Worm (Caenorhabditis elegans) whole organism, L4 larva: ENCODE results near the gene Y7A5A.20.
A peak's percentile ranks its signal among the peaks of the same experiment; 100 is the strongest.

Experiments
- F10B5.3 ChIP-seq: sonication (generic microtip); optimal IDR thresholded peaks from 2 replicates; lab custom pipeline; 2016; ENCODE audit warnings: mild to moderate bottlenecking, missing genetic modification characterization, missing compliant biosample characterization
- F26F4.8 ChIP-seq: fragments of 200-800 bp; sonication (Bioruptor generic); conservative IDR thresholded peaks from 2 replicates; pipeline ENCODE4 v1.3.6; 2022; ENCODE audit warnings: missing genetic modification characterization, missing compliant biosample characterization
- T26A8.4 ChIP-seq: fragments of 200-800 bp; sonication (Bioruptor generic); IDR thresholded peaks from 2 replicates; pipeline ENCODE4 v1.3.6; 2022; ENCODE audit warnings: missing genetic modification characterization, missing compliant biosample characterization
- Y105C5A.15 ChIP-seq: fragments of 200-800 bp; sonication (Bioruptor generic); IDR thresholded peaks from 2 replicates; pipeline ENCODE4 v1.3.6; 2022; ENCODE audit warnings: missing genetic modification characterization, missing compliant biosample characterization
- ZK546.5 ChIP-seq, 2 experiments: sonication (generic microtip); optimal IDR thresholded peaks; 2 replicates each; lab custom pipeline; 2017; ENCODE audit warnings: missing biosample characterization in 2 of 2, missing genetic modification characterization in 2 of 2
- aha-1 ChIP-seq: fragments of 150-350 bp; peaks from one replicate; lab custom pipeline; 2014; ENCODE audit warnings: missing biosample characterization, missing genetic modification characterization
- ceh-28 ChIP-seq: fragments of 150-350 bp; optimal IDR thresholded peaks from 2 replicates; lab custom pipeline; 2014; ENCODE audit warnings: missing biosample characterization, missing genetic modification reagents, missing genetic modification characterization
- cey-2 ChIP-seq: sonication (generic microtip); optimal IDR thresholded peaks from 3 replicates; lab custom pipeline; 2017; ENCODE audit warnings: missing genetic modification characterization, mild to moderate bottlenecking, missing compliant biosample characterization, antibody characterized with exemption, borderline replicate concordance; ENCODE audit not compliant: insufficient read depth
- ctbp-1 ChIP-seq: fragments of 200-800 bp; sonication (Bioruptor generic); IDR thresholded peaks from 2 replicates; pipeline ENCODE4 v1.3.6; 2022; ENCODE audit warnings: missing genetic modification reagents, missing genetic modification characterization, missing compliant biosample characterization
- daf-12 ChIP-seq: fragments of 150-350 bp; optimal IDR thresholded peaks from 2 replicates; lab custom pipeline; 2014; ENCODE audit warnings: missing biosample characterization, missing genetic modification reagents, missing genetic modification characterization
- daf-16 ChIP-seq, 3 experiments: sonication (generic microtip); optimal IDR thresholded peaks; 2 replicates each; lab custom pipeline; 2016 to 2017; ENCODE audit warnings: missing genetic modification characterization in 3 of 3, missing genetic modification reagents in 3 of 3, mild to moderate bottlenecking in 2 of 3, missing compliant biosample characterization in 2 of 3, missing biosample characterization in 1 of 3, moderate library complexity in 1 of 3
- daf-19 ChIP-seq: fragments of 200-800 bp; sonication (Bioruptor generic); conservative IDR thresholded peaks from 2 replicates; pipeline ENCODE4 v1.3.6; 2022; ENCODE audit warnings: missing genetic modification characterization, missing compliant biosample characterization
- dmd-6 ChIP-seq: fragments of 200-800 bp; sonication (Bioruptor generic); IDR thresholded peaks from 2 replicates; pipeline ENCODE4 v1.3.6; 2022; ENCODE audit warnings: missing genetic modification reagents, missing genetic modification characterization, missing compliant biosample characterization
- duxl-1 ChIP-seq: sonication (generic microtip); optimal IDR thresholded peaks from 2 replicates; lab custom pipeline; 2016; ENCODE audit warnings: mild to moderate bottlenecking, missing genetic modification characterization, moderate library complexity, missing compliant biosample characterization; ENCODE audit not compliant: poor library complexity
- dve-1 ChIP-seq: sonication (generic microtip); optimal IDR thresholded peaks from 2 replicates; lab custom pipeline; 2017; ENCODE audit warnings: antibody characterized with exemption, mild to moderate bottlenecking, missing genetic modification characterization, missing compliant biosample characterization; ENCODE audit not compliant: insufficient read depth
- fos-1 ChIP-seq: fragments of 150-350 bp; optimal IDR thresholded peaks from 2 replicates; lab custom pipeline; 2014; ENCODE audit warnings: missing biosample characterization, missing genetic modification characterization
- gei-8 ChIP-seq: fragments of 200-800 bp; sonication (Bioruptor generic); optimal IDR thresholded peaks from 2 replicates; lab custom pipeline; 2018; ENCODE audit warnings: mild to moderate bottlenecking, missing genetic modification characterization, missing compliant biosample characterization
- hif-1 ChIP-seq, 2 experiments: sonication (generic microtip); optimal IDR thresholded peaks; 2 replicates each; lab custom pipeline; 2016 to 2017; ENCODE audit warnings: missing compliant biosample characterization in 2 of 2, missing genetic modification characterization in 2 of 2, missing genetic modification reagents in 2 of 2, missing genotype in 2 of 2, mild to moderate bottlenecking in 1 of 2
- hlh-11 ChIP-seq: fragments of 200-800 bp; sonication (Bioruptor generic); optimal IDR thresholded peaks from 2 replicates; lab custom pipeline; 2018; ENCODE audit warnings: mild to moderate bottlenecking, missing genetic modification characterization, missing compliant biosample characterization
- lim-7 ChIP-seq: fragments of 200-800 bp; sonication (Bioruptor generic); IDR thresholded peaks from 2 replicates; pipeline ENCODE4 v1.3.6; 2022; ENCODE audit warnings: missing genetic modification characterization, missing compliant biosample characterization
- lin-1 ChIP-seq: fragments of 200-800 bp; sonication (Bioruptor generic); IDR thresholded peaks from 2 replicates; pipeline ENCODE4 v1.3.6; 2022; ENCODE audit warnings: missing genetic modification reagents, missing genetic modification characterization, missing compliant biosample characterization
- lin-15B ChIP-seq: fragments of 150-350 bp; sonication (generic microtip); optimal IDR thresholded peaks from 3 replicates; lab custom pipeline; 2014; ENCODE audit warnings: missing biosample characterization, missing genetic modification characterization
- lin-29 ChIP-seq: fragments of 200-800 bp; sonication (Bioruptor generic); IDR thresholded peaks from 2 replicates; pipeline ENCODE4 v1.3.6; 2022; ENCODE audit warnings: missing genetic modification reagents, missing genetic modification characterization, missing compliant biosample characterization
- lir-3 ChIP-seq: sonication (generic microtip); optimal IDR thresholded peaks from 2 replicates; lab custom pipeline; 2016; ENCODE audit warnings: mild to moderate bottlenecking, missing genetic modification characterization, missing compliant biosample characterization
- madf-5 ChIP-seq, 2 experiments: fragments of 200-800 bp; sonication (Bioruptor generic); IDR thresholded peaks; 2 replicates each; pipeline ENCODE4 v1.3.6; 2022; ENCODE audit warnings: missing compliant biosample characterization in 2 of 2, missing genetic modification characterization in 2 of 2
- madf-9 ChIP-seq: fragments of 200-800 bp; sonication (Bioruptor generic); conservative IDR thresholded peaks from 2 replicates; pipeline ENCODE4 v1.3.6; 2022; ENCODE audit warnings: missing genetic modification reagents, missing genetic modification characterization, missing compliant biosample characterization
- mdl-1 ChIP-seq, 2 experiments: fragments of 150-350 bp in 1 of 2; sonication (generic microtip) in 1 of 2; optimal IDR thresholded peaks; 2 replicates each; lab custom pipeline; 2014 to 2017; ENCODE audit warnings: missing biosample characterization in 2 of 2, missing genetic modification characterization in 2 of 2
- mdt-29 ChIP-seq: fragments of 200-800 bp; sonication (Bioruptor generic); IDR thresholded peaks from 2 replicates; pipeline ENCODE4 v1.3.6; 2022; ENCODE audit warnings: missing genetic modification reagents, missing genetic modification characterization, missing compliant biosample characterization
- mep-1 ChIP-seq: fragments of 150-350 bp; sonication (generic microtip); optimal IDR thresholded peaks from 3 replicates; lab custom pipeline; 2014; ENCODE audit warnings: missing biosample characterization, missing genetic modification characterization
- nhr-10 ChIP-seq: fragments of 150-350 bp; optimal IDR thresholded peaks from 2 replicates; lab custom pipeline; 2014; ENCODE audit warnings: missing biosample characterization, missing genetic modification characterization
- nhr-102 ChIP-seq: sonication (generic microtip); optimal IDR thresholded peaks from 2 replicates; lab custom pipeline; 2016; ENCODE audit warnings: mild to moderate bottlenecking, missing genetic modification characterization, moderate library complexity, missing compliant biosample characterization
- nhr-11 ChIP-seq: fragments of 150-350 bp; optimal IDR thresholded peaks from 2 replicates; lab custom pipeline; 2014; ENCODE audit warnings: missing biosample characterization, missing genetic modification characterization
- nhr-28 ChIP-seq: fragments of 150-350 bp; optimal IDR thresholded peaks from 2 replicates; lab custom pipeline; 2014; ENCODE audit warnings: missing biosample characterization, missing genetic modification characterization
- nhr-42 ChIP-seq: fragments of 200-800 bp; sonication (Bioruptor generic); IDR thresholded peaks from 2 replicates; pipeline ENCODE4 v1.3.6; 2022; ENCODE audit warnings: missing genetic modification characterization, missing compliant biosample characterization
- nhr-76 ChIP-seq: fragments of 150-350 bp; optimal IDR thresholded peaks from 2 replicates; lab custom pipeline; 2014; ENCODE audit warnings: missing biosample characterization, missing genetic modification characterization
- nhr-77 ChIP-seq: fragments of 150-350 bp; optimal IDR thresholded peaks from 2 replicates; lab custom pipeline; 2014; ENCODE audit warnings: missing biosample characterization, missing genetic modification characterization
- pqm-1 ChIP-seq: sonication (generic microtip); optimal IDR thresholded peaks from 2 replicates; lab custom pipeline; 2017; ENCODE audit warnings: missing biosample characterization, missing genetic modification characterization
- rbr-2 ChIP-seq: sonication (generic microtip); optimal IDR thresholded peaks from 2 replicates; lab custom pipeline; 2016; ENCODE audit warnings: missing genotype, missing genetic modification characterization, missing compliant biosample characterization
- skn-1 ChIP-seq: fragments of 150-350 bp; optimal IDR thresholded peaks from 2 replicates; lab custom pipeline; 2014; ENCODE audit warnings: missing biosample characterization, missing genetic modification characterization
- snpc-4 ChIP-seq: fragments of 150-350 bp; optimal IDR thresholded peaks from 2 replicates; lab custom pipeline; 2014; ENCODE audit warnings: missing biosample characterization, missing genetic modification characterization
- unc-62 ChIP-seq, 3 experiments: fragments of 150-350 bp in 1 of 3; sonication (generic microtip); optimal IDR thresholded peaks in 2 of 3; peaks in 1 of 3; 1 replicate in 1 of 3; 2 replicates in 2 of 3; lab custom pipeline; 2014 to 2017; ENCODE audit warnings: missing biosample characterization in 3 of 3, missing genetic modification characterization in 3 of 3, missing genetic modification reagents in 3 of 3, missing genotype in 1 of 3
- vab-7 ChIP-seq: fragments of 200-800 bp; sonication (Bioruptor generic); IDR thresholded peaks from 2 replicates; pipeline ENCODE4 v1.3.6; 2022; ENCODE audit warnings: missing genetic modification reagents, missing genetic modification characterization, missing compliant biosample characterization
- zip-2 ChIP-seq: fragments of 150-350 bp; optimal IDR thresholded peaks from 2 replicates; lab custom pipeline; 2014; ENCODE audit warnings: missing biosample characterization, missing genetic modification characterization
- ztf-11 ChIP-seq: fragments of 150-350 bp; optimal IDR thresholded peaks from 2 replicates; lab custom pipeline; 2014; ENCODE audit warnings: missing biosample characterization, missing genetic modification characterization

Y7A5A.20 gene

DNA sequence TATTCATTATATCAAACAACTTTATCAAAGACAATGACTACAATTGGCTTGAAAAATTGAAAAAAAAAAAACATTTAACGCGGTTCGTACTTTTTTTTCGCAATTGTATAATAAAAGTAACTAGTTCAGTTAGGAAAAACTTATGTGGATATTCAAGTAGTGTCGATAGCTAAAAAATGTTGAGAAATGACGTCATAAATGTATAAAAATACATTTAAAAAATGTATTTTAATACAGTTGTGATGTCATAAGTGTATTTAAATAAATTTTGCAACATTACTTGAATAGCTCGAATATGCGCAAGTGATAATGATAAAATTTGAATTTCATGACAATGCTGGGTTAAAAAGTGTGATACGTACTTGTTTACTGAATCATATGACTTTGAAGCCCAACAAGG is 3.4 kb downstream of the Y7A5A.20 start:
- no peak for TF ChIP-seq ctbp-1
- TF ChIP-seq lin-29 (GFP tag; lab: Robert Waterston, UW) = no peak
- TF ChIP-seq ztf-11 (tag; lab: Kevin White, UChicago) = no peak
- no peak for TF ChIP-seq madf-9 (GFP tag; lab: Robert Waterston, UW)
- no peak for TF ChIP-seq nhr-42 (GFP tag; lab: Robert Waterston, UW)
- TF ChIP-seq aha-1 (tag; lab: Kevin White, UChicago) = no peak
- no peak for TF ChIP-seq lir-3 (tag; lab: Kevin White, UChicago)
- no peak for TF ChIP-seq duxl-1 (tag; lab: Kevin White, UChicago)
- no peak for TF ChIP-seq hif-1 (tag; optimal IDR thresholded peaks at IDR 0.05; lab: Kevin White, UChicago)

DNA sequence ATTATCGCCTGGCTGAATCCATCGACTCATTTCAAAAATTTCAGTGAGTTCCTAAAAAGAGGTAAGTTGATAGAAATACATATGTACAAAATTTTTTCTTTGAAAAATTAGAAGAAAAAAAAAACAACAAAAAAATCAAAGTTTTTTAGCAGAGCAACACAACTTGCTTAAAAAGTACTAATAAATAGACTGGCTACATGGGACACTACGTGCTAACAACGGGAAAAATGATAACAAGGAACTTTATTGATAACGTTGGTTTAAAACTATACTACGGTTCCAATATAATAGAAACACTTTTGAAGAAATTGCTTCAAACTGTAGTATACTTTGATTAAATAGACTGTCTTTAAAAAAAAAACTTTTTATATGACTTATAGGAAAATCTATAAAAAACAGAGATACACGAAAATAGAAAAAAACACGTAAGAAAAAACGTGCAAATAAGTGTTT is 10.4 kb downstream of the Y7A5A.20 start, which contains the start of gene acox-1.6:
TSS of gene acox-1.6 (minus strand) at position 51 of the 453 bp plus-strand sequence.
- TF ChIP-seq F10B5.3 (tag; lab: Kevin White, UChicago) (no peak), daf-19 (GFP tag; lab: Robert Waterston, UW) (no peak), F26F4.8 (GFP tag; lab: Robert Waterston, UW) (no peak), nhr-11 (tag; lab: Kevin White, UChicago) (no peak), mdl-1 (tag; optimal IDR thresholded peaks at IDR 0.05; lab: Kevin White, UChicago) (peak in 1 of 2 experiments; percentile 7), hlh-11 (tag; lab: Kevin White, UChicago) (peak; percentile 7), nhr-10 (tag; lab: Kevin White, UChicago) (no peak), daf-12 (tag; lab: Kevin White, UChicago) (no peak), nhr-77 (peak; percentile 43), hif-1 (tag; optimal IDR thresholded peaks at IDR 0.05; lab: Kevin White, UChicago) (peak in 1 of 2 experiments; percentile 48), dve-1 (tag; lab: Kevin White, UChicago) (peak; percentile 15), daf-16 (GFP tag; optimal IDR thresholded peaks at IDR 0.05; lab: Kevin White, UChicago) (no peak), daf-16 (tag; optimal IDR thresholded peaks at IDR 0.05; lab: Kevin White, UChicago) (peak; percentile 68), pqm-1 (peak; percentile 66), aha-1 (tag; lab: Kevin White, UChicago) (peak; percentile 68), duxl-1 (tag; lab: Kevin White, UChicago) (no peak), nhr-28 (tag; lab: Kevin White, UChicago) (peak; percentile 80), cey-2 (tag; lab: Kevin White, UChicago) (no peak), dmd-6 (GFP tag; lab: Robert Waterston, UW) (peak; percentile 23; the same call in 1 of the 2 replicates)

- TF ChIP-seq daf-19 (GFP tag; lab: Robert Waterston, UW) = no peak
- 0 out of 2 replicates have a peak, but pooled peaks have one; percentile 55 for TF ChIP-seq Y105C5A.15 (GFP tag; lab: Robert Waterston, UW)
- peak; percentile 77 for TF ChIP-seq ceh-28 (tag; lab: Kevin White, UChicago)
- peak; percentile 100 for TF ChIP-seq hlh-11 (tag; lab: Kevin White, UChicago)
- TF ChIP-seq nhr-102 = peak; percentile 98
- TF ChIP-seq unc-62 (GFP tag; optimal IDR thresholded peaks at IDR 0.05 in 1 of 2; lab: Kevin White, UChicago) = peak in 1 of 2 experiments; percentile 100
- peak; percentile 68 for TF ChIP-seq unc-62 (tag; optimal IDR thresholded peaks at IDR 0.05; lab: Kevin White, UChicago)
- peak; percentile 47 for TF ChIP-seq nhr-76 (tag; lab: Kevin White, UChicago)
- peak; percentile 90 for TF ChIP-seq fos-1
- peak; percentile 93 to 99 for TF ChIP-seq mdl-1 (tag; optimal IDR thresholded peaks at IDR 0.05; lab: Kevin White, UChicago)
- TF ChIP-seq rbr-2 (tag; lab: Kevin White, UChicago) = peak; percentile 98
- peak; percentile 64 for TF ChIP-seq lin-15B (tag; lab: Kevin White, UChicago)
- peak; percentile 96 for TF ChIP-seq nhr-11 (tag; lab: Kevin White, UChicago)
- TF ChIP-seq zip-2 (tag; lab: Kevin White, UChicago) = peak; percentile 85
- TF ChIP-seq ztf-11 (tag; lab: Kevin White, UChicago) = no peak
- TF ChIP-seq lin-1 (GFP tag; lab: Robert Waterston, UW) = peak; percentile 99; the same call in 1 of the 2 replicates
- peak; percentile 98 for TF ChIP-seq ctbp-1
- TF ChIP-seq lim-7 (GFP tag; lab: Robert Waterston, UW) = peak; percentile 77
- TF ChIP-seq T26A8.4 (GFP tag; lab: Robert Waterston, UW) = peak; percentile 98
- TF ChIP-seq hif-1 (tag; optimal IDR thresholded peaks at IDR 0.05; lab: Kevin White, UChicago) = peak; percentile 80 to 97
- peak; percentile 92 for TF ChIP-seq mdt-29 (GFP tag; lab: Robert Waterston, UW)
- TF ChIP-seq ZK546.5 (tag; optimal IDR thresholded peaks at IDR 0.05; lab: Kevin White, UChicago) = peak in 1 of 2 experiments; percentile 73
- peak; percentile 42 for TF ChIP-seq snpc-4 (tag; lab: Kevin White, UChicago)
- TF ChIP-seq madf-5 (GFP tag; IDR thresholded peaks at IDR 0.05; lab: Robert Waterston, UW) = no peak; a peak in 1 of 4 replicates
- TF ChIP-seq gei-8 = peak; percentile 93
- peak; percentile 99 for TF ChIP-seq mep-1
- TF ChIP-seq vab-7 (GFP tag; lab: Robert Waterston, UW) = peak; percentile 93
- TF ChIP-seq skn-1 = no peak
Observed at ce11 chrX:15841086-15841622, 13.0 kb downstream of the Y7A5A.20 start, which contains the start of gene serp-1.1. Gene serp-1.1 (plus strand): TSS chrX:15841572.
